Fruit fly (Drosophila melanogaster): ENCODE data around the gene Tace.

Tace gene

dm6 chr3R:30050448-30050847 lies 50.1 kb downstream of the Tace start:
- TF ChIP-seq CG8478 (optimal IDR thresholded peaks at IDR 0.05) (no peak), Dll (optimal IDR thresholded peaks at IDR 0.05) (no peak), usp (GFP tag; optimal IDR thresholded peaks at IDR 0.05) (no peak), psq (optimal IDR thresholded peaks at IDR 0.05) (no peak), pan (optimal IDR thresholded peaks at IDR 0.05) (no peak), EcR (GFP tag; optimal IDR thresholded peaks at IDR 0.05) (no peak)

- TF ChIP-seq Dll (optimal IDR thresholded peaks at IDR 0.05), result no peak
- TF ChIP-seq EcR (GFP tag; optimal IDR thresholded peaks at IDR 0.05), result no peak
- no peak for TF ChIP-seq psq (optimal IDR thresholded peaks at IDR 0.05)
- no peak for TF ChIP-seq usp (GFP tag; optimal IDR thresholded peaks at IDR 0.05)
- no peak for TF ChIP-seq CG8478 (optimal IDR thresholded peaks at IDR 0.05)
- no peak for TF ChIP-seq pan (optimal IDR thresholded peaks at IDR 0.05)
Measured at dm6 chr3R:30051933-30052332, 51.6 kb downstream of the Tace start, which contains the start of gene CG15528. Gene CG15528, minus strand, starts transcription at chr3R:30052112.

dm6 chr3R:30052455-30053046 lies 52.2 kb downstream of the Tace start, which contains the start of gene Jasper:
Gene Jasper, plus strand, starts transcription at chr3R:30052514.
- TF ChIP-seq pan (optimal IDR thresholded peaks at IDR 0.05) (no peak), Dll (optimal IDR thresholded peaks at IDR 0.05) (no peak)

Data from whole organism.